Worm (Caenorhabditis elegans) whole organism, L1 larva: ENCODE results near the gene ZC302.3.

Experiments used
- C34B4.2 ChIP-seq: sonication (generic microtip); optimal IDR thresholded peaks from 2 replicates; lab custom pipeline; 2017; ENCODE audit warnings: mild to moderate bottlenecking, missing genetic modification characterization, missing compliant biosample characterization
- F16B12.6 ChIP-seq: fragments of 150-350 bp; optimal IDR thresholded peaks from 2 replicates; lab custom pipeline; 2014; ENCODE audit warnings: missing biosample characterization, missing genetic modification characterization
- ceh-88 ChIP-seq: fragments of 200-800 bp; sonication (Bioruptor generic); IDR thresholded peaks from 2 replicates; pipeline ENCODE4 v1.3.6; 2022; ENCODE audit warnings: missing genetic modification characterization, missing compliant biosample characterization
- ces-1 ChIP-seq: fragments of 150-350 bp; optimal IDR thresholded peaks from 2 replicates; lab custom pipeline; 2014; ENCODE audit warnings: missing biosample characterization, missing genetic modification reagents, missing genetic modification characterization
- efl-1 ChIP-seq, 4 experiments: fragments of 150-350 bp; optimal IDR thresholded peaks in 3 of 4; peaks in 1 of 4; 1 replicate in 1 of 4; 2 replicates in 3 of 4; lab custom pipeline; 2014; ENCODE audit warnings: missing biosample characterization in 2 of 4, missing genetic modification characterization in 2 of 4, missing genetic modification reagents in 2 of 4
- efl-3 ChIP-seq: fragments of 200-800 bp; sonication (Bioruptor generic); optimal IDR thresholded peaks from 2 replicates; lab custom pipeline; 2018; ENCODE audit warnings: mild to moderate bottlenecking, missing genetic modification characterization, missing compliant biosample characterization
- elt-2 ChIP-seq: sonication (generic microtip); optimal IDR thresholded peaks from 2 replicates; lab custom pipeline; 2016; ENCODE audit warnings: missing genetic modification characterization, mild to moderate bottlenecking, inconsistent platforms, missing compliant biosample characterization, missing genetic modification reagents
- elt-3 ChIP-seq, 6 experiments: fragments of 150-350 bp in 1 of 6; sonication (generic microtip); optimal IDR thresholded peaks; 2 replicates each; lab custom pipeline; 2017 to 2018; ENCODE audit warnings: missing biosample characterization in 6 of 6, missing genetic modification characterization in 6 of 6, inconsistent platforms in 1 of 6
- ets-5 ChIP-seq: fragments of 200-800 bp; sonication (Bioruptor generic); IDR thresholded peaks from 2 replicates; pipeline ENCODE4 v1.3.6; 2022; ENCODE audit warnings: missing genetic modification characterization, missing compliant biosample characterization
- fkh-10 ChIP-seq: sonication (generic microtip); optimal IDR thresholded peaks from 2 replicates; lab custom pipeline; 2017; ENCODE audit warnings: missing biosample characterization, missing genetic modification reagents, missing genetic modification characterization
- fkh-4 ChIP-seq: sonication (generic microtip); optimal IDR thresholded peaks from 2 replicates; lab custom pipeline; 2016; ENCODE audit warnings: missing compliant biosample characterization, missing genetic modification characterization, borderline replicate concordance
- hlh-17 ChIP-seq: fragments of 200-800 bp; sonication (Bioruptor generic); optimal IDR thresholded peaks from 2 replicates; lab custom pipeline; 2018; ENCODE audit warnings: missing genetic modification characterization, mild to moderate bottlenecking, missing compliant biosample characterization, moderate library complexity, borderline replicate concordance
- hlh-4 ChIP-seq: sonication (generic microtip); optimal IDR thresholded peaks from 2 replicates; lab custom pipeline; 2016; ENCODE audit warnings: mild to moderate bottlenecking, missing genetic modification characterization, missing compliant biosample characterization
- hpl-2 ChIP-seq: fragments of 150-350 bp; optimal IDR thresholded peaks from 2 replicates; lab custom pipeline; 2014; ENCODE audit warnings: missing biosample characterization, missing genetic modification reagents, missing genetic modification characterization
- irx-1 ChIP-seq: sonication (generic microtip); optimal IDR thresholded peaks from 2 replicates; lab custom pipeline; 2016; ENCODE audit warnings: missing genetic modification characterization, missing compliant biosample characterization
- isw-1 ChIP-seq: fragments of 200-800 bp; sonication (Bioruptor generic); IDR thresholded peaks from 2 replicates; pipeline ENCODE4 v1.3.6; 2022; ENCODE audit warnings: missing genetic modification characterization, missing compliant biosample characterization
- jun-1 ChIP-seq: fragments of 150-350 bp; optimal IDR thresholded peaks from 2 replicates; lab custom pipeline; 2014; ENCODE audit warnings: missing biosample characterization, missing genetic modification reagents, missing genetic modification characterization
- lin-15B ChIP-seq: fragments of 150-350 bp; sonication (generic microtip); optimal IDR thresholded peaks from 3 replicates; lab custom pipeline; 2014; ENCODE audit warnings: missing biosample characterization, missing genetic modification characterization
- lsy-2 ChIP-seq, 2 experiments: fragments of 150-350 bp; optimal IDR thresholded peaks; 2 replicates each; lab custom pipeline; 2014; ENCODE audit warnings: missing biosample characterization in 2 of 2, missing genetic modification characterization in 2 of 2
- mab-9 ChIP-seq: fragments of 200-800 bp; sonication (Bioruptor generic); IDR thresholded peaks from 2 replicates; pipeline ENCODE4 v1.3.6; 2022; ENCODE audit warnings: missing genetic modification reagents, missing genetic modification characterization, missing compliant biosample characterization
- mdl-1 ChIP-seq, 2 experiments: fragments of 150-350 bp; optimal IDR thresholded peaks; 2 replicates each; lab custom pipeline; 2014 to 2017; ENCODE audit warnings: missing biosample characterization in 2 of 2, missing genetic modification characterization in 2 of 2, inconsistent platforms in 1 of 2
- mef-2 ChIP-seq: fragments of 150-350 bp; optimal IDR thresholded peaks from 2 replicates; lab custom pipeline; 2014; ENCODE audit warnings: missing biosample characterization, missing genetic modification characterization
- nhr-11 ChIP-seq: fragments of 150-350 bp; optimal IDR thresholded peaks from 2 replicates; lab custom pipeline; 2014; ENCODE audit warnings: missing biosample characterization, missing genetic modification characterization
- nhr-20 ChIP-seq: sonication (generic microtip); optimal IDR thresholded peaks from 2 replicates; lab custom pipeline; 2016; ENCODE audit warnings: mild to moderate bottlenecking, missing genetic modification characterization, missing compliant biosample characterization
- nhr-237 ChIP-seq: fragments of 150-350 bp; optimal IDR thresholded peaks from 2 replicates; lab custom pipeline; 2014; ENCODE audit warnings: missing biosample characterization, missing genetic modification characterization
- nhr-28 ChIP-seq: fragments of 150-350 bp; optimal IDR thresholded peaks from 2 replicates; lab custom pipeline; 2014; ENCODE audit warnings: missing biosample characterization, missing genetic modification characterization
- pax-3 ChIP-seq: fragments of 200-800 bp; sonication (Bioruptor generic); optimal IDR thresholded peaks from 2 replicates; lab custom pipeline; 2018; ENCODE audit warnings: mild to moderate bottlenecking, missing genetic modification characterization, moderate library complexity, missing compliant biosample characterization
- rnt-1 ChIP-seq: sonication (generic microtip); optimal IDR thresholded peaks from 2 replicates; lab custom pipeline; 2016; ENCODE audit warnings: mild to moderate bottlenecking, missing genetic modification characterization, moderate library complexity, missing compliant biosample characterization
- skn-1 ChIP-seq: fragments of 150-350 bp; optimal IDR thresholded peaks from 2 replicates; lab custom pipeline; 2014; ENCODE audit warnings: missing biosample characterization, missing genetic modification characterization
- snu-23 ChIP-seq: sonication (generic microtip); optimal IDR thresholded peaks from 2 replicates; lab custom pipeline; 2016; ENCODE audit warnings: missing genetic modification characterization, missing compliant biosample characterization
- sox-4 ChIP-seq: sonication (generic microtip); optimal IDR thresholded peaks from 2 replicates; lab custom pipeline; 2016; ENCODE audit warnings: missing genetic modification characterization, missing compliant biosample characterization
- sptf-1 ChIP-seq: fragments of 150-350 bp; optimal IDR thresholded peaks from 2 replicates; lab custom pipeline; 2014; ENCODE audit warnings: missing biosample characterization, missing genetic modification characterization
- sup-37 ChIP-seq: fragments of 200-800 bp; sonication (Bioruptor generic); optimal IDR thresholded peaks from 2 replicates; lab custom pipeline; 2018; ENCODE audit warnings: mild to moderate bottlenecking, missing genetic modification characterization, missing compliant biosample characterization
- tbx-2 ChIP-seq: sonication (generic microtip); optimal IDR thresholded peaks from 2 replicates; lab custom pipeline; 2016; ENCODE audit warnings: missing genetic modification characterization, missing compliant biosample characterization
- unc-62 ChIP-seq: fragments of 150-350 bp; optimal IDR thresholded peaks from 2 replicates; lab custom pipeline; 2014; ENCODE audit warnings: missing biosample characterization, missing genetic modification reagents, missing genetic modification characterization
- vab-15 ChIP-seq: sonication (generic microtip); optimal IDR thresholded peaks from 2 replicates; lab custom pipeline; 2017; ENCODE audit warnings: missing genotype, mild to moderate bottlenecking, missing genetic modification characterization, missing compliant biosample characterization
- ztf-11 ChIP-seq, 2 experiments: sonication (generic microtip); optimal IDR thresholded peaks; 2 replicates each; lab custom pipeline; 2016 to 2017; ENCODE audit warnings: missing genetic modification characterization in 2 of 2, missing biosample characterization in 1 of 2, missing compliant biosample characterization in 1 of 2
- ztf-4 ChIP-seq: fragments of 150-350 bp; optimal IDR thresholded peaks from 2 replicates; lab custom pipeline; 2014; ENCODE audit warnings: missing biosample characterization, missing genetic modification characterization

The ZC302.3 gene

ce11 chrV:10754050-10754449 is 12.8 kb upstream of the ZC302.3 start, which contains the start of gene F28H7.7:
Gene F28H7.7 (minus strand): TSS chrV:10754150.
- no peak for TF ChIP-seq hpl-2 (GFP tag; lab: Kevin White, UChicago)
- no peak for TF ChIP-seq sptf-1 (tag; lab: Kevin White, UChicago)
- TF ChIP-seq F16B12.6 (tag; lab: Kevin White, UChicago), result no peak
- TF ChIP-seq mab-9 (GFP tag; lab: Robert Waterston, UW), result no peak
- no peak for TF ChIP-seq unc-62 (GFP tag; lab: Kevin White, UChicago)
- TF ChIP-seq hlh-4 (tag; lab: Kevin White, UChicago), result no peak
- no peak for TF ChIP-seq ets-5 (GFP tag; lab: Robert Waterston, UW)
- TF ChIP-seq nhr-28, result no peak
- no peak for TF ChIP-seq fkh-10 (GFP tag; lab: Kevin White, UChicago)
- no peak for TF ChIP-seq nhr-11 (tag; lab: Kevin White, UChicago)
- no peak for TF ChIP-seq vab-15 (tag; lab: Kevin White, UChicago)
- no peak for TF ChIP-seq lsy-2 (tag; optimal IDR thresholded peaks at IDR 0.05; lab: Kevin White, UChicago)
- TF ChIP-seq pax-3 (tag; lab: Kevin White, UChicago), result no peak
- no peak for TF ChIP-seq mef-2
- TF ChIP-seq jun-1 (tag; lab: Kevin White, UChicago), result no peak
- no peak for TF ChIP-seq mdl-1 (tag; optimal IDR thresholded peaks at IDR 0.05; lab: Kevin White, UChicago)
- TF ChIP-seq rnt-1 (tag; lab: Kevin White, UChicago), result no peak
- no peak for TF ChIP-seq C34B4.2
- no peak for TF ChIP-seq irx-1 (tag; lab: Kevin White, UChicago)
- TF ChIP-seq fkh-4 (tag; lab: Kevin White, UChicago), result no peak

ce11 chrV:10750630-10751029 is 9.4 kb upstream of the ZC302.3 start, which contains the start of gene F28H7.3:
Gene F28H7.3 (minus strand): TSS chrV:10750788.
- no peak for TF ChIP-seq mdl-1 (tag; optimal IDR thresholded peaks at IDR 0.05; lab: Kevin White, UChicago)
- TF ChIP-seq hpl-2 (GFP tag; lab: Kevin White, UChicago), result no peak
- TF ChIP-seq isw-1 (GFP tag; lab: Robert Waterston, UW), result no peak
- TF ChIP-seq efl-1 (optimal IDR thresholded peaks at IDR 0.05; lab: Kevin White, UChicago), result no peak
- TF ChIP-seq efl-1 (GFP tag; optimal IDR thresholded peaks at IDR 0.05 in 1 of 2; lab: Kevin White, UChicago), result peak in 1 of 2 experiments; percentile 92
- TF ChIP-seq nhr-11 (tag; lab: Kevin White, UChicago), result no peak
- no peak for TF ChIP-seq ztf-11 (tag; optimal IDR thresholded peaks at IDR 0.05; lab: Kevin White, UChicago)
- TF ChIP-seq pax-3 (tag; lab: Kevin White, UChicago), result no peak
- TF ChIP-seq sup-37 (GFP tag; lab: Kevin White, UChicago), result no peak
- no peak for TF ChIP-seq ztf-4
- TF ChIP-seq elt-2, result peak; percentile 85
- TF ChIP-seq sptf-1 (tag; lab: Kevin White, UChicago), result no peak
- TF ChIP-seq hlh-17 (GFP tag; lab: Kevin White, UChicago), result no peak
- TF ChIP-seq tbx-2 (tag; lab: Kevin White, UChicago), result no peak

- TF ChIP-seq nhr-20 (tag; lab: Kevin White, UChicago) (peak; percentile 4), nhr-237 (tag; lab: Kevin White, UChicago) (no peak), sox-4 (tag; lab: Kevin White, UChicago) (no peak), efl-1 (optimal IDR thresholded peaks at IDR 0.05; lab: Kevin White, UChicago) (no peak), efl-1 (GFP tag; optimal IDR thresholded peaks at IDR 0.05 in 1 of 2; lab: Kevin White, UChicago) (peak in 1 of 2 experiments; percentile 77), elt-3 (tag; optimal IDR thresholded peaks at IDR 0.05; lab: Kevin White, UChicago) (no peak)
These were observed 6.2 kb upstream of the ZC302.3 start, which contains the start of the genes selt-1.2 and F28H7.2 for ce11 chrV:10747263-10747951. Gene selt-1.2 (minus strand): TSS chrV:10747363. Gene F28H7.2 (plus strand): TSS chrV:10747901.

- TF ChIP-seq unc-62 (GFP tag; lab: Kevin White, UChicago) (no peak), hlh-4 (tag; lab: Kevin White, UChicago) (no peak), snu-23 (no peak), efl-3 (GFP tag; lab: Kevin White, UChicago) (no peak), nhr-11 (tag; lab: Kevin White, UChicago) (no peak), lin-15B (no peak), F16B12.6 (tag; lab: Kevin White, UChicago) (no peak), skn-1 (tag; lab: Kevin White, UChicago) (no peak), ces-1 (no peak), ceh-88 (GFP tag; lab: Robert Waterston, UW) (no peak), ztf-4 (no peak)
These were observed 3.8 kb upstream of the ZC302.3 start, which contains the start of gene srj-21 for ce11 chrV:10745034-10745433. Gene srj-21 (plus strand): TSS chrV:10745334.
